Worm (Caenorhabditis elegans) whole organism, L4 larva: ENCODE measurements around the gene Y55F3AM.5.

ENCODE experiments used
- aly-2 ChIP-seq: sonication (generic microtip); optimal IDR thresholded peaks from 2 replicates; lab custom pipeline; 2018; ENCODE audit warnings: missing biosample characterization, missing genetic modification characterization
- mep-1 ChIP-seq: fragments of 150-350 bp; sonication (generic microtip); optimal IDR thresholded peaks from 3 replicates; lab custom pipeline; 2014; ENCODE audit warnings: missing biosample characterization, missing genetic modification characterization

DNA sequence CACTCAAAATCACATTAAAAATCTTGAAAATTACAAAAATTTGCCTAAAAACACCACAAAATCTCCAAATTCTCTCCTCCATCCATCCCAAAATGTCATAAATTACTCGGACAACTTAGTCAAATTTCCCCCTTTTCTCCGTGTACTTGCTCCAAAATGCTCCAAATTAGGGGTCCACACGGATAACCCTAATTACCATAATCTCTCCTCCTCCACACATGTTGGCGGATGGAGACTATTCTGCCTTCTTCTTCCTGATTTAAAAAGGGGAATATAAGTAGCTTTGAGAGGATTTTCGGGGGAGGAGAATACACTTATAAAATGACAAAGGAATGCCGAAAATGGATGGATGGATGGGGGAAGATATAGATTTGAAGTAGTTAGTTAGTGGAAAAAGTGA, 37.2 kb upstream of the Y55F3AM.5 start:
- TF ChIP-seq mep-1 (no peak), aly-2 (no peak)
